Worm (Caenorhabditis elegans) whole organism, L4 larva: Measurements from ENCODE around the gene skr-18.

Experiments
- F37D6.2 ChIP-seq: sonication (generic microtip); optimal IDR thresholded peaks from 2 replicates; lab custom pipeline; 2016; ENCODE audit warnings: mild to moderate bottlenecking, missing genetic modification characterization, missing compliant biosample characterization
- F44E2.7 ChIP-seq: fragments of 200-800 bp; sonication (Bioruptor generic); IDR thresholded peaks from 2 replicates; pipeline ENCODE4 v2.1.2; 2022; ENCODE audit warnings: missing genetic modification characterization, missing compliant biosample characterization
- R02D3.7 ChIP-seq: fragments of 150-350 bp; sonication (generic microtip); optimal IDR thresholded peaks from 3 replicates; lab custom pipeline; 2014; ENCODE audit warnings: missing biosample characterization, missing genetic modification characterization
- T26A8.4 ChIP-seq: fragments of 200-800 bp; sonication (Bioruptor generic); IDR thresholded peaks from 2 replicates; pipeline ENCODE4 v1.3.6; 2022; ENCODE audit warnings: missing genetic modification characterization, missing compliant biosample characterization
- Y48G9A.11 ChIP-seq: fragments of 200-800 bp; sonication (Bioruptor generic); IDR thresholded peaks from 2 replicates; pipeline ENCODE4 v1.3.6; 2022; ENCODE audit warnings: missing genetic modification reagents, missing genetic modification characterization, missing compliant biosample characterization
- Y5F2A.4 ChIP-seq: fragments of 200-800 bp; sonication (Bioruptor generic); optimal IDR thresholded peaks from 2 replicates; lab custom pipeline; 2018; ENCODE audit warnings: mild to moderate bottlenecking, missing genetic modification characterization, missing compliant biosample characterization
- ZK337.2 ChIP-seq: fragments of 200-800 bp; sonication (Bioruptor generic); IDR thresholded peaks from 2 replicates; pipeline ENCODE4 v1.3.6; 2022; ENCODE audit warnings: missing genetic modification reagents, missing genetic modification characterization, missing compliant biosample characterization
- arid-1 ChIP-seq: fragments of 200-800 bp; sonication (Bioruptor generic); conservative IDR thresholded peaks from 2 replicates; pipeline ENCODE4 v1.3.6; 2022; ENCODE audit warnings: missing genetic modification reagents, missing genetic modification characterization, missing compliant biosample characterization
- attf-4 ChIP-seq: sonication (generic microtip); optimal IDR thresholded peaks from 3 replicates; lab custom pipeline; 2017; ENCODE audit warnings: missing biosample characterization, missing genetic modification characterization
- ceh-20 ChIP-seq: fragments of 200-800 bp; sonication (Bioruptor generic); IDR thresholded peaks from 2 replicates; pipeline ENCODE4 v1.3.6; 2022; ENCODE audit warnings: missing genetic modification reagents, missing genetic modification characterization, missing compliant biosample characterization
- ceh-32 ChIP-seq: sonication (generic microtip); optimal IDR thresholded peaks from 2 replicates; lab custom pipeline; 2016; ENCODE audit warnings: mild to moderate bottlenecking, missing genetic modification characterization, missing compliant biosample characterization; ENCODE audit not compliant: poor library complexity
- ceh-82 ChIP-seq: sonication (generic microtip); optimal IDR thresholded peaks from 2 replicates; lab custom pipeline; 2017; ENCODE audit warnings: missing biosample characterization, missing genetic modification characterization
- ctbp-1 ChIP-seq: fragments of 200-800 bp; sonication (Bioruptor generic); IDR thresholded peaks from 2 replicates; pipeline ENCODE4 v1.3.6; 2022; ENCODE audit warnings: missing genetic modification reagents, missing genetic modification characterization, missing compliant biosample characterization
- daf-12 ChIP-seq: fragments of 150-350 bp; optimal IDR thresholded peaks from 2 replicates; lab custom pipeline; 2014; ENCODE audit warnings: missing biosample characterization, missing genetic modification reagents, missing genetic modification characterization
- daf-16 ChIP-seq, 3 experiments: sonication (generic microtip); optimal IDR thresholded peaks; 2 replicates each; lab custom pipeline; 2016 to 2017; ENCODE audit warnings: missing genetic modification characterization in 3 of 3, missing genetic modification reagents in 3 of 3, mild to moderate bottlenecking in 2 of 3, missing compliant biosample characterization in 2 of 3, missing biosample characterization in 1 of 3, moderate library complexity in 1 of 3
- dve-1 ChIP-seq: sonication (generic microtip); optimal IDR thresholded peaks from 2 replicates; lab custom pipeline; 2017; ENCODE audit warnings: antibody characterized with exemption, mild to moderate bottlenecking, missing genetic modification characterization, missing compliant biosample characterization; ENCODE audit not compliant: insufficient read depth
- egl-27 ChIP-seq: sonication (generic microtip); optimal IDR thresholded peaks from 3 replicates; lab custom pipeline; 2017; ENCODE audit warnings: missing biosample characterization, missing genetic modification reagents, missing genetic modification characterization
- fos-1 ChIP-seq: fragments of 150-350 bp; optimal IDR thresholded peaks from 2 replicates; lab custom pipeline; 2014; ENCODE audit warnings: missing biosample characterization, missing genetic modification characterization
- hif-1 ChIP-seq, 2 experiments: sonication (generic microtip); optimal IDR thresholded peaks; 2 replicates each; lab custom pipeline; 2016 to 2017; ENCODE audit warnings: missing compliant biosample characterization in 2 of 2, missing genetic modification characterization in 2 of 2, missing genetic modification reagents in 2 of 2, missing genotype in 2 of 2, mild to moderate bottlenecking in 1 of 2
- hlh-30 ChIP-seq: sonication (generic microtip); optimal IDR thresholded peaks from 2 replicates; lab custom pipeline; 2017; ENCODE audit warnings: antibody characterized with exemption, mild to moderate bottlenecking, missing genetic modification characterization, missing compliant biosample characterization; ENCODE audit not compliant: insufficient read depth
- jun-1 ChIP-seq: fragments of 150-350 bp; optimal IDR thresholded peaks from 2 replicates; lab custom pipeline; 2014; ENCODE audit warnings: missing biosample characterization, missing genetic modification reagents, missing genetic modification characterization
- lin-29 ChIP-seq: fragments of 200-800 bp; sonication (Bioruptor generic); IDR thresholded peaks from 2 replicates; pipeline ENCODE4 v1.3.6; 2022; ENCODE audit warnings: missing genetic modification reagents, missing genetic modification characterization, missing compliant biosample characterization
- lin-38 ChIP-seq: fragments of 200-800 bp; sonication (Bioruptor generic); IDR thresholded peaks from 2 replicates; pipeline ENCODE4 v1.3.6; 2022; ENCODE audit warnings: missing genetic modification reagents, missing genetic modification characterization, missing compliant biosample characterization
- mdl-1 ChIP-seq, 2 experiments: fragments of 150-350 bp in 1 of 2; sonication (generic microtip) in 1 of 2; optimal IDR thresholded peaks; 2 replicates each; lab custom pipeline; 2014 to 2017; ENCODE audit warnings: missing biosample characterization in 2 of 2, missing genetic modification characterization in 2 of 2
- mdt-29 ChIP-seq: fragments of 200-800 bp; sonication (Bioruptor generic); IDR thresholded peaks from 2 replicates; pipeline ENCODE4 v1.3.6; 2022; ENCODE audit warnings: missing genetic modification reagents, missing genetic modification characterization, missing compliant biosample characterization
- mep-1 ChIP-seq: fragments of 150-350 bp; sonication (generic microtip); optimal IDR thresholded peaks from 3 replicates; lab custom pipeline; 2014; ENCODE audit warnings: missing biosample characterization, missing genetic modification characterization
- nhr-10 ChIP-seq: fragments of 150-350 bp; optimal IDR thresholded peaks from 2 replicates; lab custom pipeline; 2014; ENCODE audit warnings: missing biosample characterization, missing genetic modification characterization
- nhr-102 ChIP-seq: sonication (generic microtip); optimal IDR thresholded peaks from 2 replicates; lab custom pipeline; 2016; ENCODE audit warnings: mild to moderate bottlenecking, missing genetic modification characterization, moderate library complexity, missing compliant biosample characterization
- nhr-11 ChIP-seq: fragments of 150-350 bp; optimal IDR thresholded peaks from 2 replicates; lab custom pipeline; 2014; ENCODE audit warnings: missing biosample characterization, missing genetic modification characterization
- nhr-237 ChIP-seq: sonication (generic microtip); optimal IDR thresholded peaks from 2 replicates; lab custom pipeline; 2017; ENCODE audit warnings: missing biosample characterization, missing genetic modification characterization
- nhr-28 ChIP-seq: fragments of 150-350 bp; optimal IDR thresholded peaks from 2 replicates; lab custom pipeline; 2014; ENCODE audit warnings: missing biosample characterization, missing genetic modification characterization
- nhr-42 ChIP-seq: fragments of 200-800 bp; sonication (Bioruptor generic); IDR thresholded peaks from 2 replicates; pipeline ENCODE4 v1.3.6; 2022; ENCODE audit warnings: missing genetic modification characterization, missing compliant biosample characterization
- nhr-6 ChIP-seq: fragments of 150-350 bp; optimal IDR thresholded peaks from 2 replicates; lab custom pipeline; 2014; ENCODE audit warnings: missing biosample characterization, missing genetic modification characterization
- nhr-76 ChIP-seq: fragments of 150-350 bp; optimal IDR thresholded peaks from 2 replicates; lab custom pipeline; 2014; ENCODE audit warnings: missing biosample characterization, missing genetic modification characterization
- nhr-77 ChIP-seq: fragments of 150-350 bp; optimal IDR thresholded peaks from 2 replicates; lab custom pipeline; 2014; ENCODE audit warnings: missing biosample characterization, missing genetic modification characterization
- pha-4 ChIP-seq, 2 experiments: fragments of 150-350 bp in 1 of 2; fragments of 200-800 bp in 1 of 2; sonication (Bioruptor generic) in 1 of 2; IDR thresholded peaks in 1 of 2; optimal IDR thresholded peaks in 1 of 2; 2 replicates each; pipeline versions ENCODE4 v1.3.6 to Lab custom; 2014 to 2022; ENCODE audit warnings: missing genetic modification characterization in 2 of 2, missing genetic modification reagents in 2 of 2, missing biosample characterization in 1 of 2, missing compliant biosample characterization in 1 of 2
- php-3 ChIP-seq: fragments of 200-800 bp; sonication (Bioruptor generic); IDR thresholded peaks from 2 replicates; pipeline ENCODE4 v1.3.6; 2022; ENCODE audit warnings: missing genetic modification reagents, missing genetic modification characterization, missing compliant biosample characterization
- rbr-2 ChIP-seq: sonication (generic microtip); optimal IDR thresholded peaks from 2 replicates; lab custom pipeline; 2016; ENCODE audit warnings: missing genotype, missing genetic modification characterization, missing compliant biosample characterization
- skn-1 ChIP-seq: fragments of 150-350 bp; optimal IDR thresholded peaks from 2 replicates; lab custom pipeline; 2014; ENCODE audit warnings: missing biosample characterization, missing genetic modification characterization
- snpc-1.2 ChIP-seq: fragments of 200-800 bp; sonication (Bioruptor generic); IDR thresholded peaks from 2 replicates; pipeline ENCODE4 v1.3.6; 2022; ENCODE audit warnings: missing genetic modification reagents, missing genetic modification characterization, missing compliant biosample characterization
- snpc-4 ChIP-seq: fragments of 150-350 bp; optimal IDR thresholded peaks from 2 replicates; lab custom pipeline; 2014; ENCODE audit warnings: missing biosample characterization, missing genetic modification characterization
- spr-1 ChIP-seq: sonication (generic microtip); optimal IDR thresholded peaks from 2 replicates; lab custom pipeline; 2016; ENCODE audit warnings: mild to moderate bottlenecking, missing genetic modification characterization, missing compliant biosample characterization
- spr-3 ChIP-seq: fragments of 200-800 bp; sonication (Bioruptor generic); optimal IDR thresholded peaks from 2 replicates; lab custom pipeline; 2018; ENCODE audit warnings: mild to moderate bottlenecking, missing genetic modification characterization, missing compliant biosample characterization
- unc-130 ChIP-seq: sonication (generic microtip); optimal IDR thresholded peaks from 2 replicates; lab custom pipeline; 2016; ENCODE audit warnings: missing genetic modification reagents, missing genetic modification characterization, missing compliant biosample characterization
- unc-39 ChIP-seq: sonication (generic microtip); optimal IDR thresholded peaks from 2 replicates; lab custom pipeline; 2017; ENCODE audit warnings: missing biosample characterization, missing genetic modification characterization
- vab-7 ChIP-seq: fragments of 200-800 bp; sonication (Bioruptor generic); IDR thresholded peaks from 2 replicates; pipeline ENCODE4 v1.3.6; 2022; ENCODE audit warnings: missing genetic modification reagents, missing genetic modification characterization, missing compliant biosample characterization
- zag-1 ChIP-seq: fragments of 150-350 bp; optimal IDR thresholded peaks from 2 replicates; lab custom pipeline; 2014; ENCODE audit warnings: missing biosample characterization, missing genetic modification characterization
- zfp-2 ChIP-seq: sonication (generic microtip); optimal IDR thresholded peaks from 2 replicates; lab custom pipeline; 2016; ENCODE audit warnings: mild to moderate bottlenecking, missing genetic modification characterization, missing compliant biosample characterization
- zfp-3 ChIP-seq: fragments of 200-800 bp; sonication (Bioruptor generic); conservative IDR thresholded peaks from 2 replicates; pipeline ENCODE4 v1.3.6; 2022; ENCODE audit warnings: missing genetic modification reagents, missing genetic modification characterization, missing compliant biosample characterization
- zip-2 ChIP-seq: fragments of 150-350 bp; optimal IDR thresholded peaks from 2 replicates; lab custom pipeline; 2014; ENCODE audit warnings: missing biosample characterization, missing genetic modification characterization

skr-18 gene

DNA sequence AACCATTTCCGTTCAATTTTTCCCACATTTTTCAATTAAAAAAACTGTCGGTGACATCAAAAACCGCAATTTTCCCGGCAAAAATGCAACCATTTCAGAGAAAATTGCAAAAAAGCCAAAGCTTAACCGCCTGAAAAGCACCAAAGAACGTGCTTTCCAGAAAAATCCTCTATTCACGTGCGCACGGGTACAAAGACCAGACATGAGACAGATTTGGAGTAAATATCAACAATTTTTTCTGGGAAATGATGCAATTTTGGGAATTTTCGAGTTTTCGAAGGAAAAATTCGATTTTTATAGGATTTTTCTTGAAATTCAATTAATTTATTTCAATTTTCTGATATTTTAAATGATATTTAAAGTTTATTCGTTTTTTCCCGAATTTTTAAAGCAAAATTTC is 33.9 kb upstream of the skr-18 start:
- TF ChIP-seq hlh-30 (peak; percentile 60), nhr-28 (tag; lab: Kevin White, UChicago) (no peak), unc-130 (GFP tag; lab: Kevin White, UChicago) (no peak), daf-16 (GFP tag; optimal IDR thresholded peaks at IDR 0.05; lab: Kevin White, UChicago) (no peak), daf-16 (tag; optimal IDR thresholded peaks at IDR 0.05; lab: Kevin White, UChicago) (peak; percentile 32), nhr-11 (tag; lab: Kevin White, UChicago) (no peak)

DNA sequence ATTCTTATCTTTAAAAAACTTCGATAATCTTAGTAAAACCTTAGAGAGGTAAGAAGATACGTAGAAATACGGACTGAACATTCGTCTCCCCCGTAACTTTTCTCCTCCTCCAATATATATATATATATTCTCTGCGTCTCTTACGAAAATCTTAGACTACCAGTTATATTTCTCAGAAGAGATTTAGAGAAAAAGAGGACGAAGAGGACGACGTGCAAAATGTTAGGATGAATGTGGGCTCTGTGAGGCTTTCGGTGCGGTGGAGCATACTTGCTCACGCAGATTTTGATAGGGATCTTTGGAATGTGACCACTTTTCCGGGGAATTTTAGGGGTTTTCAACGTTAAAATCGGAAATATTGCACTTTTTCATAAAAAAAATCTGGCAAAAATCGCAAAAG is 33.2 kb upstream of the skr-18 start:
- no peak for TF ChIP-seq ctbp-1 (GFP tag; lab: Robert Waterston, UW)
- no peak for TF ChIP-seq arid-1 (GFP tag; lab: Robert Waterston, UW)
- no peak for TF ChIP-seq R02D3.7 (tag; lab: Kevin White, UChicago)
- TF ChIP-seq nhr-76 = no peak
- TF ChIP-seq mep-1 (tag; lab: Kevin White, UChicago) = peak; percentile 73
- no peak for TF ChIP-seq lin-29
- TF ChIP-seq T26A8.4 (GFP tag; lab: Robert Waterston, UW) = no peak
- TF ChIP-seq Y5F2A.4 = no peak
- TF ChIP-seq zag-1 (tag; lab: Kevin White, UChicago) = no peak
- no peak for TF ChIP-seq unc-130 (GFP tag; lab: Kevin White, UChicago)
- no peak for TF ChIP-seq ceh-82
- no peak for TF ChIP-seq nhr-237 (tag; lab: Kevin White, UChicago)
- peak; percentile 18 for TF ChIP-seq nhr-6 (tag; lab: Kevin White, UChicago)
- TF ChIP-seq attf-4 (tag; lab: Kevin White, UChicago) = no peak
- no peak for TF ChIP-seq snpc-1.2 (GFP tag; lab: Robert Waterston, UW)
- TF ChIP-seq rbr-2 = peak; percentile 40
- peak in 1 of 2 experiments; percentile 64 for TF ChIP-seq mdl-1 (tag; optimal IDR thresholded peaks at IDR 0.05; lab: Kevin White, UChicago)
- no peak for TF ChIP-seq php-3 (GFP tag; lab: Robert Waterston, UW)
- no peak for TF ChIP-seq F37D6.2
- TF ChIP-seq zfp-2 (tag; lab: Kevin White, UChicago) = no peak
- TF ChIP-seq F44E2.7 (GFP tag; lab: Robert Waterston, UW) = no peak
- peak; percentile 62 for TF ChIP-seq nhr-11 (tag; lab: Kevin White, UChicago)
- TF ChIP-seq ZK337.2 = no peak
- TF ChIP-seq ceh-20 (GFP tag; lab: Robert Waterston, UW) = no peak
- TF ChIP-seq mdt-29 (GFP tag; lab: Robert Waterston, UW) = no peak
- no peak for TF ChIP-seq spr-1 (tag; lab: Kevin White, UChicago)
- no peak for TF ChIP-seq nhr-102
- TF ChIP-seq zip-2 (tag; lab: Kevin White, UChicago) = peak; percentile 10
- no peak for TF ChIP-seq jun-1 (tag; lab: Kevin White, UChicago)
- no peak for TF ChIP-seq ceh-32
- no peak for TF ChIP-seq Y48G9A.11
- no peak for TF ChIP-seq nhr-10
- TF ChIP-seq pha-4 (GFP tag; IDR thresholded peaks at IDR 0.05; lab: Robert Waterston, UW) = no peak
- TF ChIP-seq pha-4 (tag; optimal IDR thresholded peaks at IDR 0.05; lab: Kevin White, UChicago) = no peak
- TF ChIP-seq egl-27 = no peak
- TF ChIP-seq snpc-4 (tag; lab: Kevin White, UChicago) = no peak
- TF ChIP-seq unc-39 (tag; lab: Kevin White, UChicago) = no peak
- no peak for TF ChIP-seq spr-3 (GFP tag; lab: Kevin White, UChicago)
- peak; percentile 62 for TF ChIP-seq dve-1 (tag; lab: Kevin White, UChicago)
- TF ChIP-seq skn-1 (tag; lab: Kevin White, UChicago) = no peak
- no peak for TF ChIP-seq vab-7 (GFP tag; lab: Robert Waterston, UW)
- TF ChIP-seq daf-12 (tag; lab: Kevin White, UChicago) = no peak
- no peak for TF ChIP-seq fos-1 (tag; lab: Kevin White, UChicago)
- no peak for TF ChIP-seq zfp-3
- TF ChIP-seq hif-1 (tag; optimal IDR thresholded peaks at IDR 0.05; lab: Kevin White, UChicago) = peak; percentile 66 to 99
- peak; percentile 77 for TF ChIP-seq lin-38
- TF ChIP-seq nhr-42 (GFP tag; lab: Robert Waterston, UW) = no peak
- no peak for TF ChIP-seq nhr-77
